Fruit fly (Drosophila melanogaster) whole organism, adult: ENCODE results near the gene tkv.

ENCODE experiments used
- CG11617 ChIP-seq: fragments of 200-800 bp; sonication (Bioruptor generic); optimal IDR thresholded peaks from 2 replicates; lab custom pipeline; 2017; ENCODE audit warnings: mild to moderate bottlenecking, missing biosample characterization, missing genetic modification reagents, missing genetic modification characterization
- CG33017 ChIP-seq: fragments of 200-800 bp; sonication (Bioruptor generic); optimal IDR thresholded peaks from 2 replicates; lab custom pipeline; 2018; ENCODE audit warnings: missing biosample characterization, mild to moderate bottlenecking, missing genetic modification characterization, moderate library complexity
- CG7045 ChIP-seq: fragments of 200-800 bp; sonication (Bioruptor generic); optimal IDR thresholded peaks from 2 replicates; lab custom pipeline; 2017; ENCODE audit warnings: missing biosample characterization, mild to moderate bottlenecking, missing genetic modification characterization
- CG7101 ChIP-seq: fragments of 200-800 bp; sonication (Bioruptor generic); optimal IDR thresholded peaks from 2 replicates; lab custom pipeline; 2018; ENCODE audit warnings: missing biosample characterization, mild to moderate bottlenecking, missing genetic modification characterization, moderate library complexity
- Clk ChIP-seq: fragments of 200-800 bp; sonication (Bioruptor generic); optimal IDR thresholded peaks from 2 replicates; lab custom pipeline; 2017; ENCODE audit warnings: missing biosample characterization, missing genetic modification characterization
- Crg-1 ChIP-seq: fragments of 200-800 bp; sonication (Bioruptor generic); optimal IDR thresholded peaks from 2 replicates; lab custom pipeline; 2016; ENCODE audit warnings: missing biosample characterization, missing genetic modification characterization
- Hr96 ChIP-seq: fragments of 200-800 bp; sonication (Bioruptor generic); optimal IDR thresholded peaks from 2 replicates; lab custom pipeline; 2016; ENCODE audit warnings: missing biosample characterization, missing genetic modification characterization
- cnc ChIP-seq, 2 experiments: fragments of >200 bp; optimal IDR thresholded peaks; 2 replicates each; lab custom pipeline; 2017
- kay ChIP-seq: fragments of 200-800 bp; sonication (Bioruptor generic); peaks from one replicate; lab custom pipeline; 2016; ENCODE audit warnings: missing biosample characterization, missing genetic modification characterization, borderline replicate concordance
- ovo ChIP-seq: fragments of 200-800 bp; sonication (Bioruptor generic); optimal IDR thresholded peaks from 2 replicates; lab custom pipeline; 2016; ENCODE audit warnings: missing biosample characterization, missing genetic modification characterization
- pad ChIP-seq: fragments of 200-800 bp; sonication (Bioruptor generic); optimal IDR thresholded peaks from 3 replicates; lab custom pipeline; 2017; ENCODE audit warnings: missing biosample characterization, missing genetic modification characterization, mild to moderate bottlenecking, moderate library complexity, missing genetic modification reagents
- toe ChIP-seq: fragments of 200-800 bp; sonication (Bioruptor generic); optimal IDR thresholded peaks from 2 replicates; lab custom pipeline; 2016; ENCODE audit warnings: missing biosample characterization, missing genetic modification characterization

- TF ChIP-seq CG33017 = no peak
- TF ChIP-seq CG7045 (GFP tag; lab: Kevin White, UChicago) = no peak
- TF ChIP-seq Clk = no peak
- TF ChIP-seq CG7101 (tag; lab: Kevin White, UChicago) = no peak
- TF ChIP-seq toe (GFP tag; lab: Kevin White, UChicago) = peak; percentile 3
- no peak for TF ChIP-seq pad (GFP tag; lab: Kevin White, UChicago)
- TF ChIP-seq CG11617 (GFP tag; lab: Kevin White, UChicago) = peak; percentile 18
- no peak for TF ChIP-seq cnc (optimal IDR thresholded peaks at IDR 0.05; lab: Kevin White, UChicago)
- no peak for TF ChIP-seq Crg-1 (GFP tag; lab: Kevin White, UChicago)
- no peak for TF ChIP-seq ovo (GFP tag; lab: Kevin White, UChicago)
- no peak for TF ChIP-seq Hr96 (GFP tag; lab: Kevin White, UChicago)
- no peak for TF ChIP-seq kay (GFP tag; lab: Kevin White, UChicago)
Observed at dm6 chr2L:5223317-5223716, 47.9 kb downstream of the tkv start.
